Worm (Caenorhabditis elegans) whole organism, L4/young adult: ENCODE measurements around the gene chhy-1.

ENCODE experiments used
- W03F9.2 ChIP-seq: fragments of 150-350 bp; optimal IDR thresholded peaks from 2 replicates; lab custom pipeline; 2014; ENCODE audit warnings: missing biosample characterization, missing genetic modification characterization
- him-1 ChIP-seq: sonication (generic microtip); optimal IDR thresholded peaks from 2 replicates; lab custom pipeline; 2016; ENCODE audit warnings: missing genotype, missing genetic modification reagents, missing genetic modification characterization, missing compliant biosample characterization

- TF ChIP-seq him-1 (tag; lab: Kevin White, UChicago) = no peak
- TF ChIP-seq W03F9.2 (tag; lab: Kevin White, UChicago) = no peak
Measured at ce11 chrII:8639553-8639952, 22.1 kb upstream of the chhy-1 start.
